Fruit fly (Drosophila melanogaster) whole organism, embryonic: ENCODE data around the gene CG2147.

Experiments used
- Abd-B ChIP-seq: fragments of 200-800 bp; sonication (Bioruptor generic); optimal IDR thresholded peaks from 2 replicates; lab custom pipeline; 2018; ENCODE audit warnings: missing biosample characterization, mild to moderate bottlenecking, missing genetic modification characterization, moderate library complexity
- Ada2b ChIP-seq: fragments of 200-800 bp; sonication (Bioruptor generic); IDR thresholded peaks from 2 replicates; pipeline ENCODE4 v1.3.6; 2022; ENCODE audit warnings: missing biosample characterization, missing genetic modification characterization
- Atf6 ChIP-seq: fragments of 200-800 bp; sonication (Bioruptor generic); IDR thresholded peaks from 2 replicates; pipeline ENCODE4 v1.3.6; 2022; ENCODE audit warnings: missing biosample characterization, missing genetic modification characterization
- BEAF-32 ChIP-seq: fragments of 200-800 bp; sonication (Bioruptor generic); optimal IDR thresholded peaks from 3 replicates; lab custom pipeline; 2017; ENCODE audit warnings: missing biosample characterization, missing genetic modification characterization, mild to moderate bottlenecking, moderate library complexity, missing genetic modification reagents
- CG10147 ChIP-seq: fragments of 200-800 bp; sonication (Bioruptor generic); optimal IDR thresholded peaks from 2 replicates; lab custom pipeline; 2019; ENCODE audit warnings: missing biosample characterization, mild to moderate bottlenecking, missing genetic modification characterization, moderate library complexity
- CG11695 ChIP-seq: fragments of 200-800 bp; sonication (Bioruptor generic); IDR thresholded peaks from 3 replicates; pipeline ENCODE4 v1.3.6; 2022; ENCODE audit warnings: missing biosample characterization, missing genetic modification characterization
- CG13624 ChIP-seq: fragments of 200-800 bp; sonication (Bioruptor generic); optimal IDR thresholded peaks from 2 replicates; lab custom pipeline; 2016; ENCODE audit warnings: missing biosample characterization, missing genetic modification characterization
- CG13894 ChIP-seq: fragments of 200-800 bp; sonication (Bioruptor generic); optimal IDR thresholded peaks from 3 replicates; lab custom pipeline; 2018; ENCODE audit warnings: missing biosample characterization, mild to moderate bottlenecking, missing genetic modification characterization, moderate library complexity
- CG2116 ChIP-seq: fragments of 200-800 bp; sonication (Bioruptor generic); optimal IDR thresholded peaks from 3 replicates; lab custom pipeline; 2018; ENCODE audit warnings: missing biosample characterization, mild to moderate bottlenecking, missing genetic modification characterization
- CG32772 ChIP-seq: fragments of 200-800 bp; sonication (Bioruptor generic); IDR thresholded peaks from 2 replicates; pipeline ENCODE4 v1.3.6; 2022; ENCODE audit warnings: missing biosample characterization, missing genetic modification characterization
- CG3281 ChIP-seq: fragments of 200-800 bp; sonication (Bioruptor generic); optimal IDR thresholded peaks from 3 replicates; lab custom pipeline; 2017; ENCODE audit warnings: missing biosample characterization, mild to moderate bottlenecking, missing genetic modification characterization
- CG6654 ChIP-seq: fragments of 200-800 bp; sonication (Bioruptor generic); optimal IDR thresholded peaks from 2 replicates; lab custom pipeline; 2017; ENCODE audit warnings: missing biosample characterization, mild to moderate bottlenecking, missing genetic modification characterization
- CG8290 ChIP-seq, 3 experiments: fragments of 200-800 bp; sonication (Bioruptor generic); optimal IDR thresholded peaks; 2 replicates each; lab custom pipeline; 2016 to 2019; ENCODE audit warnings: missing biosample characterization in 3 of 3, missing genetic modification characterization in 3 of 3, mild to moderate bottlenecking in 2 of 3, moderate library complexity in 1 of 3
- CG9797 ChIP-seq: fragments of 200-800 bp; sonication (Bioruptor generic); optimal IDR thresholded peaks from 3 replicates; lab custom pipeline; 2018; ENCODE audit warnings: missing biosample characterization, mild to moderate bottlenecking, missing genetic modification characterization
- CTCF ChIP-seq: fragments of 200-800 bp; sonication (Bioruptor generic); optimal IDR thresholded peaks from 2 replicates; lab custom pipeline; 2017; ENCODE audit warnings: missing biosample characterization, mild to moderate bottlenecking, missing genetic modification characterization, moderate library complexity
- E2f2 ChIP-seq: fragments of 200-800 bp; sonication (Bioruptor generic); IDR thresholded peaks from 2 replicates; pipeline ENCODE4 v1.3.6; 2022; ENCODE audit warnings: missing biosample characterization, missing genetic modification characterization
- Ets97D ChIP-seq: fragments of 200-800 bp; sonication (Bioruptor generic); optimal IDR thresholded peaks from 3 replicates; lab custom pipeline; 2016; ENCODE audit warnings: missing biosample characterization, missing genetic modification characterization
- Fer1 ChIP-seq: fragments of 200-800 bp; sonication (Bioruptor generic); optimal IDR thresholded peaks from 2 replicates; lab custom pipeline; 2017; ENCODE audit warnings: missing biosample characterization, mild to moderate bottlenecking, missing genetic modification characterization
- Gsc ChIP-seq: fragments of 200-800 bp; sonication (Bioruptor generic); IDR thresholded peaks from 2 replicates; pipeline ENCODE4 v1.3.6; 2022; ENCODE audit warnings: missing biosample characterization, missing genetic modification characterization
- HLH4C ChIP-seq: fragments of 200-800 bp; sonication (Bioruptor generic); IDR thresholded peaks from 3 replicates; pipeline ENCODE4 v1.3.6; 2022; ENCODE audit warnings: missing biosample characterization, missing genetic modification characterization; ENCODE audit not compliant: partially characterized antibody
- Hsf ChIP-seq: fragments of 200-800 bp; sonication (Bioruptor generic); optimal IDR thresholded peaks from 3 replicates; lab custom pipeline; 2016; ENCODE audit warnings: missing biosample characterization, missing genetic modification characterization
- Kr ChIP-seq: fragments of 200-800 bp; sonication (Bioruptor generic); optimal IDR thresholded peaks from 2 replicates; lab custom pipeline; 2017; ENCODE audit warnings: missing biosample characterization, mild to moderate bottlenecking, missing genetic modification characterization
- MBD-R2 ChIP-seq: fragments of 200-800 bp; sonication (Bioruptor generic); IDR thresholded peaks from 2 replicates; pipeline ENCODE4 v1.3.6; 2022; ENCODE audit warnings: missing biosample characterization, missing genetic modification characterization
- MESR4 ChIP-seq: fragments of 200-800 bp; sonication (Bioruptor generic); optimal IDR thresholded peaks from 2 replicates; lab custom pipeline; 2018; ENCODE audit warnings: missing biosample characterization, mild to moderate bottlenecking, missing genetic modification characterization, moderate library complexity
- Meics ChIP-seq: fragments of 200-800 bp; sonication (Bioruptor generic); optimal IDR thresholded peaks from 2 replicates; lab custom pipeline; 2017; ENCODE audit warnings: missing biosample characterization, mild to moderate bottlenecking, missing genetic modification characterization
- Scr ChIP-seq: fragments of 200-800 bp; sonication (Bioruptor generic); IDR thresholded peaks from 2 replicates; pipeline ENCODE4 v1.3.6; 2022; ENCODE audit warnings: missing biosample characterization, missing genetic modification characterization; ENCODE audit not compliant: partially characterized antibody
- Side ChIP-seq: fragments of 200-800 bp; sonication (Bioruptor generic); optimal IDR thresholded peaks from 2 replicates; lab custom pipeline; 2016; ENCODE audit warnings: missing biosample characterization, missing genetic modification characterization
- Sry-δ ChIP-seq: fragments of 200-800 bp; sonication (Bioruptor generic); optimal IDR thresholded peaks from 2 replicates; lab custom pipeline; 2016; ENCODE audit warnings: missing biosample characterization, missing genetic modification characterization
- cad ChIP-seq: fragments of >200 bp; optimal IDR thresholded peaks from 2 replicates; lab custom pipeline; 2017; ENCODE audit warnings: missing biosample characterization, missing genetic modification characterization
- chinmo ChIP-seq: fragments of 200-800 bp; sonication (Bioruptor generic); IDR thresholded peaks from 4 replicates; pipeline ENCODE4 v1.3.6; 2022; ENCODE audit warnings: missing biosample characterization, missing genetic modification characterization; ENCODE audit not compliant: partially characterized antibody
- dpn ChIP-seq, 2 experiments: fragments of 200-800 bp; sonication (Bioruptor generic); optimal IDR thresholded peaks; 3 replicates each; lab custom pipeline; 2016; ENCODE audit warnings: missing biosample characterization in 2 of 2, missing genetic modification characterization in 2 of 2
- gem ChIP-seq: fragments of 200-800 bp; sonication (Bioruptor generic); optimal IDR thresholded peaks from 2 replicates; lab custom pipeline; 2019; ENCODE audit warnings: missing biosample characterization, mild to moderate bottlenecking, missing genetic modification characterization, moderate library complexity
- lab ChIP-seq: fragments of 200-800 bp; sonication (Bioruptor generic); optimal IDR thresholded peaks from 3 replicates; lab custom pipeline; 2017; ENCODE audit warnings: missing biosample characterization, missing genetic modification characterization, mild to moderate bottlenecking, moderate library complexity, missing genetic modification reagents
- lilli ChIP-seq: fragments of 200-800 bp; sonication (Bioruptor generic); optimal IDR thresholded peaks from 3 replicates; lab custom pipeline; 2016; ENCODE audit warnings: missing biosample characterization, missing genetic modification characterization
- mam ChIP-seq: fragments of 200-800 bp; sonication (Bioruptor generic); optimal IDR thresholded peaks from 3 replicates; lab custom pipeline; 2016; ENCODE audit warnings: missing biosample characterization, missing genetic modification characterization
- nau ChIP-seq: fragments of 200-800 bp; sonication (Bioruptor generic); optimal IDR thresholded peaks from 3 replicates; lab custom pipeline; 2017; ENCODE audit warnings: missing biosample characterization, mild to moderate bottlenecking, missing genetic modification characterization, missing genetic modification reagents
- nom ChIP-seq: fragments of 200-800 bp; sonication (Bioruptor generic); optimal IDR thresholded peaks from 2 replicates; lab custom pipeline; 2017; ENCODE audit warnings: missing biosample characterization, missing genetic modification characterization, mild to moderate bottlenecking, moderate library complexity, missing genetic modification reagents
- oc ChIP-seq: fragments of 200-800 bp; sonication (Bioruptor generic); optimal IDR thresholded peaks from 2 replicates; lab custom pipeline; 2018; ENCODE audit warnings: missing biosample characterization, mild to moderate bottlenecking, missing genetic modification characterization, moderate library complexity
- org-1 ChIP-seq: fragments of 200-800 bp; sonication (Bioruptor generic); optimal IDR thresholded peaks from 2 replicates; lab custom pipeline; 2017; ENCODE audit warnings: missing biosample characterization, missing genetic modification characterization
- prd ChIP-seq, 3 experiments: fragments of >200 bp in 2 of 3; fragments of 200-800 bp in 1 of 3; sonication (Bioruptor generic) in 1 of 3; optimal IDR thresholded peaks in 2 of 3; IDR thresholded peaks in 1 of 3; 2 replicates in 2 of 3; 3 replicates in 1 of 3; pipeline versions ENCODE4 v1.3.6 to Lab custom; 2017 to 2022; ENCODE audit warnings: missing biosample characterization in 1 of 3, missing genetic modification characterization in 1 of 3
- pzg ChIP-seq: fragments of 200-800 bp; sonication (Bioruptor generic); optimal IDR thresholded peaks from 3 replicates; lab custom pipeline; 2018; ENCODE audit warnings: missing biosample characterization, mild to moderate bottlenecking, missing genetic modification characterization, moderate library complexity
- rib ChIP-seq: fragments of 200-800 bp; sonication (Bioruptor generic); IDR thresholded peaks from 2 replicates; pipeline ENCODE4 v1.3.6; 2022; ENCODE audit warnings: missing biosample characterization, missing genetic modification characterization
- row ChIP-seq: fragments of 200-800 bp; sonication (Bioruptor generic); IDR thresholded peaks from 3 replicates; pipeline ENCODE4 v1.3.6; 2022; ENCODE audit warnings: missing biosample characterization, missing genetic modification characterization
- twi ChIP-seq: fragments of 200-800 bp; optimal IDR thresholded peaks from 2 replicates; lab custom pipeline; 2019; ENCODE audit warnings: missing biosample characterization, mild to moderate bottlenecking, missing genetic modification characterization, moderate library complexity
- zen2 ChIP-seq: fragments of 200-800 bp; sonication (Bioruptor generic); IDR thresholded peaks from 3 replicates; pipeline ENCODE4 v1.3.6; 2022; ENCODE audit warnings: missing biosample characterization, missing genetic modification characterization; ENCODE audit not compliant: partially characterized antibody

The CG2147 gene

dm6 chrX:8233167-8233566 lies 7.3 kb upstream of the CG2147 start (continued):
- TF ChIP-seq CG11695 (GFP tag; lab: Robert Waterston, UW) = 0 out of 3 replicates have a peak, but pooled peaks have one; percentile 24
- no peak for TF ChIP-seq prd (optimal IDR thresholded peaks at IDR 0.05; lab: Kevin White, UChicago)
- TF ChIP-seq prd (GFP tag; IDR thresholded peaks at IDR 0.05; lab: Robert Waterston, UW) = no peak
- peak; percentile 1 to 6 for TF ChIP-seq dpn (GFP tag; optimal IDR thresholded peaks at IDR 0.05; lab: Kevin White, UChicago)
- no peak for TF ChIP-seq twi
- TF ChIP-seq mam (GFP tag; lab: Kevin White, UChicago) = peak; percentile 66
- peak; percentile 43 for TF ChIP-seq gem (tag; lab: Kevin White, UChicago)
- no peak for TF ChIP-seq CG8290 (GFP tag; optimal IDR thresholded peaks at IDR 0.05; lab: Kevin White, UChicago)
- peak in 1 of 2 experiments; percentile 65 for TF ChIP-seq CG8290 (tag; optimal IDR thresholded peaks at IDR 0.05; lab: Kevin White, UChicago)
- TF ChIP-seq Meics (GFP tag; lab: Kevin White, UChicago) = peak; percentile 50
- TF ChIP-seq org-1 (GFP tag; lab: Kevin White, UChicago) = no peak
- TF ChIP-seq Atf6 (GFP tag; lab: Robert Waterston, UW) = 0 out of 2 replicates have a peak, but pooled peaks have one; percentile 45
- peak; percentile 28 for TF ChIP-seq CG3281 (GFP tag; lab: Kevin White, UChicago)
- TF ChIP-seq Abd-B (GFP tag; lab: Kevin White, UChicago) = peak; percentile 3
- TF ChIP-seq Side (GFP tag; lab: Kevin White, UChicago) = peak; percentile 10
- peak; percentile 43 for TF ChIP-seq CG13624 (GFP tag; lab: Kevin White, UChicago)

- TF ChIP-seq nau (GFP tag; lab: Kevin White, UChicago) (no peak), Kr (GFP tag; lab: Kevin White, UChicago) (no peak), CG32772 (GFP tag; lab: Robert Waterston, UW) (no peak), CG6654 (GFP tag; lab: Kevin White, UChicago) (peak; percentile 97), cad (peak; percentile 60)
- TF ChIP-seq, all 482 proteins: peak for 2
These were observed 6.4 kb upstream of the CG2147 start for dm6 chrX:8233915-8234565.

- peak; percentile 58 for TF ChIP-seq BEAF-32 (GFP tag; lab: Kevin White, UChicago)
- TF ChIP-seq nom (GFP tag; lab: Kevin White, UChicago) = peak; percentile 52
- TF ChIP-seq Hsf (GFP tag; lab: Kevin White, UChicago) = no peak
- no peak for TF ChIP-seq row (GFP tag; lab: Robert Waterston, UW)
- peak; percentile 53; the same call in 1 of the 2 replicates for TF ChIP-seq rib (GFP tag; lab: Robert Waterston, UW)
- TF ChIP-seq zen2 (GFP tag; lab: Robert Waterston, UW) = peak; percentile 18; the same call in 1 of the 3 replicates
- TF ChIP-seq lab (GFP tag; lab: Kevin White, UChicago) = peak; percentile 36
- TF ChIP-seq lilli (GFP tag; lab: Kevin White, UChicago) = peak; percentile 12
- TF ChIP-seq MESR4 (GFP tag; lab: Kevin White, UChicago) = peak; percentile 19
- TF ChIP-seq Ada2b (GFP tag; lab: Robert Waterston, UW) = no peak
- peak; percentile 77 for TF ChIP-seq HLH4C (GFP tag; lab: Robert Waterston, UW)
- peak; percentile 22 for TF ChIP-seq CG13894 (tag; lab: Kevin White, UChicago)
- TF ChIP-seq E2f2 (GFP tag; lab: Robert Waterston, UW) = peak; percentile 93
- peak; percentile 65 for TF ChIP-seq CG2116 (GFP tag; lab: Kevin White, UChicago)
- peak; percentile 58 for TF ChIP-seq MBD-R2 (GFP tag; lab: Robert Waterston, UW)
- TF ChIP-seq CTCF (GFP tag; lab: Kevin White, UChicago) = peak; percentile 56
- peak; percentile 66 for TF ChIP-seq Sry-δ (GFP tag; lab: Kevin White, UChicago)
- peak; percentile 1 for TF ChIP-seq CG10147 (GFP tag; lab: Kevin White, UChicago)
- TF ChIP-seq Ets97D = peak; percentile 40
- 0 out of 4 replicates have a peak, but pooled peaks have one; percentile 51 for TF ChIP-seq chinmo
- peak; percentile 38; the same call in 1 of the 2 replicates for TF ChIP-seq Scr
- TF ChIP-seq pzg (GFP tag; lab: Kevin White, UChicago) = peak; percentile 80
- TF ChIP-seq oc = no peak
- no peak for TF ChIP-seq Gsc (GFP tag; lab: Robert Waterston, UW)
- no peak for TF ChIP-seq CG8290 (GFP tag; optimal IDR thresholded peaks at IDR 0.05; lab: Kevin White, UChicago)
- peak in 1 of 2 experiments; percentile 15 for TF ChIP-seq CG8290 (tag; optimal IDR thresholded peaks at IDR 0.05; lab: Kevin White, UChicago)
- peak; percentile 28 for TF ChIP-seq Fer1 (GFP tag; lab: Kevin White, UChicago)
- peak; percentile 64 for TF ChIP-seq CG9797 (GFP tag; lab: Kevin White, UChicago)
These were observed 1.8 kb downstream of the CG2147 start, which contains the start of gene Trxr1 for dm6 chrX:8242298-8242697. TSS of gene Trxr1 (plus strand) at chrX:8242528.
